Fruit fly (Drosophila melanogaster): ENCODE measurements around the gene trp.

Gene trp

DNA sequence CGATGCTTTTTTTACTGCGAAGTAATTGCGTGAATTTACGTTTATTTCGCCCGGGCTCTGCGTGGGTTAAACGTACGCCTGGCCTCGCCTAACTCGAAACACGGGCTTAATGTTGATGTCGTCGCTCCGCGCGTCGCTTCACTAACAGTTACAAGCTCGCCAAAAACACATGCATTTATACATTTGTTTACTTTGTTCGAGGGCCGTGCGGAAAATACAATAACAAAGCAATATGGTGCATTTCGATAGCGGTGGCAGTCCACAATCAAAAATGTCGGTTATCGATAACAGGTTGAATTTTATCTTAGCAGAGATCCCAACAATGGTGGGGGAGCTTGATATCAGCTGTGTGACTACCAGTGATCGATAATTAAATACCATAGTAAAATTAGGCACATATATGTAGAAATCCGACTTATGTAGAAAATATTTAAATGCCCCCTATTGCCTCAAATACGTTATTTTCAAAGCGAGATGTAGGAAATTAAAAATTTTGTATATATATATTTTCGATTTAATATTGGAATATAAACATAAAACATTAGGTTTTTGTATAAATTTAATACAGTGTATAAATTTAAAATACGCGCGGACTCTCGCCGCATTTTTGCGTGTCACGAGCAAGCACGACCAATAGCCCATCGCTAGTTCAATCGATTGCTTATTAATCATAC is 51.3 kb downstream of the trp start, which contains the start of gene Zip99C:
Zip99C (minus strand) TSS at position 220 of the 674 bp plus-strand sequence.
- TF ChIP-seq CG17806 (tag; optimal IDR thresholded peaks at IDR 0.05) (peak; percentile 19), CG15710 (tag; optimal IDR thresholded peaks at IDR 0.05) (peak; percentile 13), EcR (GFP tag; optimal IDR thresholded peaks at IDR 0.05) (peak; percentile 71), gl (tag; optimal IDR thresholded peaks at IDR 0.05) (no peak)

DNA sequence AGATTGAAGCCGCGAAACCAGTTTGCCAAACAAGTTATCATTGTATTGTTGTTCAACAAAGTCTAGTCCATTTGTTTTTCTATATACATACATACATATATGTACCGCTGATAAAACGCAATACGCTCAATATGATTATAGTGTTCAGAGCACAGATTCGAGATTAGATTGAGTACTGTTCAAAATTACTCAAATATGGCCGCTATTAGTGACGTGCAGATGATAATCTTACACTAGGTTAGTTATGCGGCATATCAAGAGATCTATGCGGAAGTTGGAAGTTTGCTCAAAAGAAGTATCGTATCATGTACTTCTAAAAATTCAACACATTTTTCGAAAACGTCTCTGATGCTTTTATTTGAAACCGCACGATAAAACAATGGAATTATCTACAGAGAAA is 52.2 kb downstream of the trp start:
- TF ChIP-seq CG9948 (tag; optimal IDR thresholded peaks at IDR 0.05) (no peak), Snoo (tag; optimal IDR thresholded peaks at IDR 0.05) (no peak), CG32121 (GFP tag; IDR thresholded peaks at IDR 0.05) (no peak), CG8301 (tag; optimal IDR thresholded peaks at IDR 0.05) (no peak), EcR (GFP tag; optimal IDR thresholded peaks at IDR 0.05) (no peak), CG12605 (GFP tag; IDR thresholded peaks at IDR 0.05) (no peak), CG10348 (GFP tag; IDR thresholded peaks at IDR 0.05) (no peak), CG4496 (GFP tag; IDR thresholded peaks at IDR 0.05) (no peak), Ets98B (GFP tag; IDR thresholded peaks at IDR 0.05) (no peak), CG34367 (tag; optimal IDR thresholded peaks at IDR 0.05) (no peak), Pif1A (GFP tag; optimal IDR thresholded peaks at IDR 0.05) (no peak), CG8159 (tag; optimal IDR thresholded peaks at IDR 0.05) (no peak), Pif1B (GFP tag; optimal IDR thresholded peaks at IDR 0.05) (no peak), gl (tag; optimal IDR thresholded peaks at IDR 0.05) (no peak), CG13204 (GFP tag; optimal IDR thresholded peaks at IDR 0.05) (no peak), D1 (tag; optimal IDR thresholded peaks at IDR 0.05) (no peak), CG14655 (GFP tag; optimal IDR thresholded peaks at IDR 0.05) (no peak), CG15710 (tag; optimal IDR thresholded peaks at IDR 0.05) (no peak)

- TF ChIP-seq CG14655 (GFP tag; optimal IDR thresholded peaks at IDR 0.05) (no peak), CG15710 (tag; optimal IDR thresholded peaks at IDR 0.05) (no peak), gl (tag; optimal IDR thresholded peaks at IDR 0.05) (no peak), Pif1A (GFP tag; optimal IDR thresholded peaks at IDR 0.05) (no peak), CG10348 (GFP tag; IDR thresholded peaks at IDR 0.05) (no peak), CG9948 (tag; optimal IDR thresholded peaks at IDR 0.05) (no peak), Pif1B (GFP tag; optimal IDR thresholded peaks at IDR 0.05) (no peak), CG12605 (GFP tag; IDR thresholded peaks at IDR 0.05) (no peak), D1 (tag; optimal IDR thresholded peaks at IDR 0.05) (no peak), EcR (GFP tag; optimal IDR thresholded peaks at IDR 0.05) (no peak), CG34367 (tag; optimal IDR thresholded peaks at IDR 0.05) (no peak), CG8159 (tag; optimal IDR thresholded peaks at IDR 0.05) (no peak)
Observed at dm6 chr3R:29867470-29867869, 52.6 kb downstream of the trp start.

DNA sequence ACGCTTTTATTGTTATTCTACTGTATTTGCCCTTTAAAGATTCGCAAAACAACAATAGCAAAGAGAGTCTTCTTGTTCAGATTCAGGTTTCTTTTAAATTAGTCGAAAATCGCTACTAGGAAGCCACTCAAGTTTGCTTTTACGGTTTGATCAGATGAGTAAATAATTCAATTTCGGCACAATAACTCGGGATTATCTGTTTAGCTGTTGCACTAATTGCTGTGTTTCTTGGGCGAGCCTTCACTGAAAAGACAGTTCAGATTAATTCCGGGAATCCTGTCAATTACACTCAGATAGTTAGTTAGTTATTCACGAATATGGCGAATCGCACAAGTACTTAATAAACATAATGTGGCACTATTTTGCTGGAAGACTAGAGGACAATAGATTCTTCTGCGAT is 53.4 kb downstream of the trp start:
- TF ChIP-seq CG9948 (tag; optimal IDR thresholded peaks at IDR 0.05) (no peak), CG10348 (GFP tag; IDR thresholded peaks at IDR 0.05) (no peak), CG17806 (tag; optimal IDR thresholded peaks at IDR 0.05) (no peak), CG14655 (GFP tag; optimal IDR thresholded peaks at IDR 0.05) (no peak), CG34367 (tag; optimal IDR thresholded peaks at IDR 0.05) (no peak), gl (tag; optimal IDR thresholded peaks at IDR 0.05) (no peak), Pif1A (GFP tag; optimal IDR thresholded peaks at IDR 0.05) (no peak), CG8159 (tag; optimal IDR thresholded peaks at IDR 0.05) (no peak)

Measured in whole organism, pupa.